Worm (Caenorhabditis elegans) whole organism, L2 larva: Measurements from ENCODE around the gene rab-18.

Experiments used
- aly-2 ChIP-seq: fragments of 150-350 bp; optimal IDR thresholded peaks from 2 replicates; lab custom pipeline; 2014; ENCODE audit warnings: missing biosample characterization, missing genetic modification characterization
- dmd-4 ChIP-seq: sonication (generic microtip); optimal IDR thresholded peaks from 2 replicates; lab custom pipeline; 2017; ENCODE audit warnings: missing biosample characterization, missing genetic modification characterization
- egl-27 ChIP-seq: sonication (generic microtip); optimal IDR thresholded peaks from 3 replicates; lab custom pipeline; 2017; ENCODE audit warnings: missing biosample characterization, missing genetic modification reagents, missing genetic modification characterization
- elt-3 ChIP-seq: sonication (generic microtip); optimal IDR thresholded peaks from 2 replicates; lab custom pipeline; 2017; ENCODE audit warnings: missing biosample characterization, missing genetic modification characterization
- gmeb-1 ChIP-seq: fragments of 150-350 bp; optimal IDR thresholded peaks from 2 replicates; lab custom pipeline; 2014; ENCODE audit warnings: missing biosample characterization, missing genetic modification characterization
- mab-5 ChIP-seq: fragments of 150-350 bp; optimal IDR thresholded peaks from 2 replicates; lab custom pipeline; 2014; ENCODE audit warnings: missing biosample characterization, missing genetic modification characterization
- nhr-11 ChIP-seq: fragments of 150-350 bp; optimal IDR thresholded peaks from 2 replicates; lab custom pipeline; 2014; ENCODE audit warnings: missing biosample characterization, missing genetic modification characterization
- nhr-23 ChIP-seq: fragments of 150-350 bp; optimal IDR thresholded peaks from 2 replicates; lab custom pipeline; 2014; ENCODE audit warnings: missing biosample characterization, missing genetic modification reagents, missing genetic modification characterization
- nhr-237 ChIP-seq: fragments of 150-350 bp; optimal IDR thresholded peaks from 2 replicates; lab custom pipeline; 2014; ENCODE audit warnings: missing biosample characterization, missing genetic modification characterization
- nhr-77 ChIP-seq: fragments of 150-350 bp; optimal IDR thresholded peaks from 2 replicates; lab custom pipeline; 2014; ENCODE audit warnings: missing biosample characterization, missing genetic modification characterization
- sma-3 ChIP-seq: sonication (generic microtip); optimal IDR thresholded peaks from 2 replicates; lab custom pipeline; 2016; ENCODE audit warnings: missing genetic modification reagents, missing genetic modification characterization, missing compliant biosample characterization
- unc-39 ChIP-seq: fragments of 150-350 bp; optimal IDR thresholded peaks from 2 replicates; lab custom pipeline; 2014; ENCODE audit warnings: missing biosample characterization, missing genetic modification characterization
- zag-1 ChIP-seq: fragments of 150-350 bp; optimal IDR thresholded peaks from 2 replicates; lab custom pipeline; 2014; ENCODE audit warnings: missing biosample characterization, missing genetic modification characterization

DNA sequence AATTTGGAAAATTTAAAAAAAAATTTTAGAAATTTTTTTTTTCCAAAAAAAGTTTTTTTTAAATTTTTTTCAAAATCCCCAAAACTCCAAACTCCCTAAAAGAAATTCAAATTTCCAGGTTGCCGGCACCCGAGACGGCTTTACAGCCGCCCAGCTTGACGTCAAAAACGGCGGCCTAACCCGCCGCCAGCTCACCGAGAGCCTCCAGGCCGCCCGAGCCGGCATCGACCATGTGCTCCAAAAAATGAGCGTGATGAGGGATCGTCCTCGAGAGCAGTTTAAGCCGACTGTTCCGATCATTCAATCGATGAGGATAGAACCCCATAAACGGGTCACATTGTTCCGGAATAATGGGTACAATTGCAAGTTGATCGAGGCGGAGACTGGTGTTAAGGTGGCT, 36.8 kb downstream of the rab-18 start:
- TF ChIP-seq nhr-237 (tag; lab: Kevin White, UChicago) (no peak), unc-39 (no peak), aly-2 (tag; lab: Kevin White, UChicago) (no peak), dmd-4 (no peak), egl-27 (tag; lab: Kevin White, UChicago) (no peak), sma-3 (GFP tag; lab: Kevin White, UChicago) (no peak), nhr-23 (tag; lab: Kevin White, UChicago) (no peak), nhr-77 (tag; lab: Kevin White, UChicago) (no peak), elt-3 (tag; lab: Kevin White, UChicago) (no peak), gmeb-1 (no peak), mab-5 (tag; lab: Kevin White, UChicago) (no peak), zag-1 (tag; lab: Kevin White, UChicago) (no peak), nhr-11 (tag; lab: Kevin White, UChicago) (no peak)
